Fruit fly (Drosophila melanogaster): ENCODE results near the gene Ir100a.

dm6 chr3R:31765145-31765544 lies 35.6 kb upstream of the Ir100a start:
- TF ChIP-seq Mio (GFP tag; optimal IDR thresholded peaks at IDR 0.05) (no peak), h (GFP tag; optimal IDR thresholded peaks at IDR 0.05) (no peak), Hr83 (GFP tag; optimal IDR thresholded peaks at IDR 0.05; ENCODE audit: poor library complexity, severe bottlenecking) (no peak), br (GFP tag; optimal IDR thresholded peaks at IDR 0.05) (no peak), N (GFP tag; optimal IDR thresholded peaks at IDR 0.05) (no peak), usp (GFP tag; optimal IDR thresholded peaks at IDR 0.05) (no peak)

Data from whole organism, wandering third instar larva.